Worm (Caenorhabditis elegans): ENCODE measurements around the gene tni-3.

- TF ChIP-seq nhr-11 (tag; optimal IDR thresholded peaks at IDR 0.05) (no peak), che-1 (tag; optimal IDR thresholded peaks at IDR 0.05) (no peak), pqm-1 (tag; optimal IDR thresholded peaks at IDR 0.05) (no peak), dmd-4 (tag; optimal IDR thresholded peaks at IDR 0.05; ENCODE audit: borderline replicate concordance) (no peak), eyg-1 (tag; optimal IDR thresholded peaks at IDR 0.05) (no peak), pat-9 (tag; optimal IDR thresholded peaks at IDR 0.05) (no peak), rnt-1 (tag; optimal IDR thresholded peaks at IDR 0.05) (no peak), ama-1 (optimal IDR thresholded peaks at IDR 0.05) (no peak), nfya-1 (tag; optimal IDR thresholded peaks at IDR 0.05) (no peak)
These were observed 20.3 kb downstream of the tni-3 start for ce11 chrV:16814541-16815207.
